Fruit fly (Drosophila melanogaster) whole organism, pupa: ENCODE data around the gene Prosalpha4T1.

ENCODE experiments used
- CG10348 ChIP-seq: fragments of 200-800 bp; sonication (Bioruptor generic); IDR thresholded peaks from 2 replicates; pipeline ENCODE4 v1.3.6; 2022; ENCODE audit warnings: missing biosample characterization, missing genetic modification characterization
- CG12605 ChIP-seq: fragments of 200-800 bp; sonication (Bioruptor generic); IDR thresholded peaks from 2 replicates; pipeline ENCODE4 v1.3.6; 2022; ENCODE audit warnings: missing biosample characterization, missing genetic modification characterization
- CG13204 ChIP-seq: fragments of 200-800 bp; sonication (Bioruptor generic); optimal IDR thresholded peaks from 2 replicates; lab custom pipeline; 2018; ENCODE audit warnings: missing biosample characterization, mild to moderate bottlenecking, missing genetic modification characterization, moderate library complexity
- CG14655 ChIP-seq: fragments of 200-800 bp; sonication (Bioruptor generic); optimal IDR thresholded peaks from 3 replicates; lab custom pipeline; 2017; ENCODE audit warnings: mild to moderate bottlenecking, missing biosample characterization, missing genetic modification reagents, missing genetic modification characterization
- CG15710 ChIP-seq: fragments of 200-800 bp; sonication (Bioruptor generic); optimal IDR thresholded peaks from 2 replicates; lab custom pipeline; 2018; ENCODE audit warnings: missing biosample characterization, mild to moderate bottlenecking, missing genetic modification characterization, moderate library complexity
- CG17806 ChIP-seq: fragments of 200-800 bp; sonication (Bioruptor generic); optimal IDR thresholded peaks from 2 replicates; lab custom pipeline; 2018; ENCODE audit warnings: missing biosample characterization, mild to moderate bottlenecking, missing genetic modification characterization, moderate library complexity
- CG32121 ChIP-seq: fragments of 200-800 bp; sonication (Bioruptor generic); IDR thresholded peaks from 2 replicates; pipeline ENCODE4 v1.3.6; 2022; ENCODE audit warnings: missing biosample characterization, missing genetic modification characterization
- CG34367 ChIP-seq: fragments of 200-800 bp; sonication (Bioruptor generic); optimal IDR thresholded peaks from 2 replicates; lab custom pipeline; 2018; ENCODE audit warnings: missing biosample characterization, mild to moderate bottlenecking, missing genetic modification characterization
- CG4496 ChIP-seq: fragments of 200-800 bp; sonication (Bioruptor generic); IDR thresholded peaks from 3 replicates; pipeline ENCODE4 v1.3.6; 2022; ENCODE audit warnings: missing biosample characterization, missing genetic modification characterization
- CG8159 ChIP-seq: fragments of 200-800 bp; sonication (Bioruptor generic); optimal IDR thresholded peaks from 3 replicates; lab custom pipeline; 2018; ENCODE audit warnings: missing biosample characterization, mild to moderate bottlenecking, missing genetic modification characterization, moderate library complexity
- CG8301 ChIP-seq: fragments of 200-800 bp; sonication (Bioruptor generic); optimal IDR thresholded peaks from 2 replicates; lab custom pipeline; 2018; ENCODE audit warnings: missing biosample characterization, mild to moderate bottlenecking, missing genetic modification characterization
- CG9948 ChIP-seq: fragments of 200-800 bp; sonication (Bioruptor generic); optimal IDR thresholded peaks from 2 replicates; lab custom pipeline; 2018; ENCODE audit warnings: missing biosample characterization, mild to moderate bottlenecking, missing genetic modification characterization, moderate library complexity
- D1 ChIP-seq: fragments of 200-800 bp; sonication (Bioruptor generic); optimal IDR thresholded peaks from 2 replicates; lab custom pipeline; 2018; ENCODE audit warnings: missing biosample characterization, mild to moderate bottlenecking, missing genetic modification characterization, moderate library complexity
- EcR ChIP-seq: fragments of 200-800 bp; sonication (Bioruptor generic); optimal IDR thresholded peaks from 3 replicates; lab custom pipeline; 2019; ENCODE audit warnings: missing biosample characterization, missing genetic modification characterization, mild to moderate bottlenecking, moderate library complexity, missing genetic modification reagents
- Ets98B ChIP-seq: fragments of 200-800 bp; sonication (Bioruptor generic); IDR thresholded peaks from 2 replicates; pipeline ENCODE4 v1.3.6; 2022; ENCODE audit warnings: missing biosample characterization, missing genetic modification characterization
- Pif1A ChIP-seq: fragments of 200-800 bp; sonication (Bioruptor generic); optimal IDR thresholded peaks from 3 replicates; lab custom pipeline; 2016; ENCODE audit warnings: missing biosample characterization, missing genetic modification characterization
- Pif1B ChIP-seq: fragments of 200-800 bp; sonication (Bioruptor generic); optimal IDR thresholded peaks from 3 replicates; lab custom pipeline; 2016; ENCODE audit warnings: missing biosample characterization, missing genetic modification characterization
- Snoo ChIP-seq: fragments of 200-800 bp; sonication (Bioruptor generic); optimal IDR thresholded peaks from 3 replicates; lab custom pipeline; 2017; ENCODE audit warnings: missing biosample characterization, mild to moderate bottlenecking, missing genetic modification characterization, inconsistent platforms
- fd96Ca ChIP-seq: fragments of 200-800 bp; sonication (Bioruptor generic); IDR thresholded peaks from 3 replicates; pipeline ENCODE4 v1.3.6; 2022; ENCODE audit warnings: missing biosample characterization, missing genetic modification characterization
- gl ChIP-seq: fragments of 200-800 bp; sonication (Bioruptor generic); optimal IDR thresholded peaks from 2 replicates; lab custom pipeline; 2018; ENCODE audit warnings: missing biosample characterization, mild to moderate bottlenecking, missing genetic modification characterization
- rn ChIP-seq: fragments of 200-800 bp; sonication (Bioruptor generic); IDR thresholded peaks from 2 replicates; pipeline ENCODE4 v1.3.6; 2022; ENCODE audit warnings: missing biosample characterization, missing genetic modification characterization

Prosalpha4T1 gene

DNA sequence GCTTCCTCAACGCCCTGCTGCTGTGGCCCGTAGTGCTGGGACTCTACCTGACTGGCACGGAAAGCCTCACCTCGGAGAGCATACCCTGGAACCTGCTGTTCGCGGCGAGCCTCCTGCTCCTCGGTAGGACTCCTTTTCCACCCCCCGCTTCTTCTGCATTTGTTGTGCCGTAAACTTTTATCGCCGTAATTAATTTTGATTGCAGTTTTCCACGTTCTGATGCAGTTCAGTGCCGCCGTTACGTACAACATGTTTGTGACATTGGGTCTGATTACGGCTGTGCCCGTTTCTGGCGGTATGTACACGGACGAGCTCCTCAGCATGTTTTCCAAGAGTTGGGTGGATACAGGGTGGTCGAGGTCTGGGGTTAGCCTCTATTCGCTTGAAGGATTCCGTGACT is 662 bp upstream of the Prosalpha4T1 start:
- TF ChIP-seq CG15710 (no peak), Pif1B (GFP tag; lab: Kevin White, UChicago) (no peak), CG4496 (no peak), D1 (tag; lab: Kevin White, UChicago) (no peak), CG32121 (GFP tag; lab: Robert Waterston, UW) (no peak), EcR (no peak), CG13204 (no peak), CG14655 (GFP tag; lab: Kevin White, UChicago) (no peak), Snoo (tag; lab: Kevin White, UChicago) (no peak), CG8301 (tag; lab: Kevin White, UChicago) (no peak), Ets98B (GFP tag; lab: Robert Waterston, UW) (no peak)
- TF ChIP-seq, all 21 proteins: peak for 0

DNA sequence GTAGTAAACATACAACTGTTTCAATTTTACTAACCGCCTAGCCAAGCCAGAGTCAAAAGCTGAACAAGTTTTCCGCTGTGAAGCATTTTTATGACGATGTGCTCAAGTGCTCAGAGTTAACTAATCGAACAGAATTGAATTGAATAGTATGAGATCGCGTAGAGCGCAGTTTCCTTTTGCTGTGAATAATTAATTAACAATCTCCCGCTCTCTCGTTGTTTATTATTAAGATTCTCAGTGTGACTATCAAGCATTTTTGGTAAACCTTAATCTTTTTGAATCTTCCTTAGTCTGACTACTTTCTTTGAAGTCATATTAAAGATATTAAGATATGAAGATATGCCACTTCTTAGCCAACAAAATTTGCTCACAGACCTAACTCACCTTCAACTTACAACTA is 3.6 kb downstream of the Prosalpha4T1 start, which contains the start of gene CG31200:
TSS of gene CG31200 (minus strand) at position 101 of the 400 bp plus-strand sequence.
- TF ChIP-seq CG32121 (GFP tag; lab: Robert Waterston, UW) (no peak), Ets98B (GFP tag; lab: Robert Waterston, UW) (no peak), CG13204 (no peak), CG4496 (no peak), gl (tag; lab: Kevin White, UChicago) (no peak), CG15710 (no peak), fd96Ca (no peak), Snoo (tag; lab: Kevin White, UChicago) (no peak), EcR (no peak), CG14655 (GFP tag; lab: Kevin White, UChicago) (no peak), CG9948 (no peak), CG8301 (tag; lab: Kevin White, UChicago) (no peak), CG8159 (no peak), Pif1B (GFP tag; lab: Kevin White, UChicago) (no peak), CG34367 (tag; lab: Kevin White, UChicago) (no peak), CG17806 (tag; lab: Kevin White, UChicago) (no peak), Pif1A (no peak)

DNA sequence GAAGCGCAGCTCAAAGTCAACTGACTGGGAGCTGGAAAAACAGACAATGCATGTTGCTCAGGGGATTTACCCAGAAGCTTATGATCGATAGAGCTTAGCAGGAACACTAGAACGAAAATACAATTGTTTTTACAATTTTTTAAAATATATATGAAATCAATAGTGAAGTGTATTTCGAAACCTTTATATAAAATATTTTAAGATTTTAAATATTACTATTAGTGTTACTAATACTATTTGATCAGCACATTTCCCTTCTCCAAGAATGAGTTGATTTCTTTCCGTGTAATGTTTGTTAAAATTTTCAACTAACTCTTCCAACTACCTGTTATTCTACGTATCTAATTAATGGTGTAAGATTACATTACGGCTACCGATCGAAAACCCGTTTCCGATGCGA is 5.1 kb downstream of the Prosalpha4T1 start, which contains the start of gene CG31199:
TSS of gene CG31199 (minus strand) at position 101 of the 400 bp plus-strand sequence.
- TF ChIP-seq CG10348 (GFP tag; lab: Robert Waterston, UW) (no peak), CG17806 (tag; lab: Kevin White, UChicago) (no peak), CG34367 (tag; lab: Kevin White, UChicago) (no peak), gl (tag; lab: Kevin White, UChicago) (no peak), CG14655 (GFP tag; lab: Kevin White, UChicago) (no peak), CG8159 (no peak), Pif1A (no peak), CG32121 (GFP tag; lab: Robert Waterston, UW) (no peak), CG4496 (no peak), Snoo (tag; lab: Kevin White, UChicago) (no peak), D1 (tag; lab: Kevin White, UChicago) (no peak), CG13204 (no peak), Pif1B (GFP tag; lab: Kevin White, UChicago) (no peak), fd96Ca (no peak), rn (no peak), CG12605 (no peak), CG8301 (tag; lab: Kevin White, UChicago) (no peak), EcR (no peak)

DNA sequence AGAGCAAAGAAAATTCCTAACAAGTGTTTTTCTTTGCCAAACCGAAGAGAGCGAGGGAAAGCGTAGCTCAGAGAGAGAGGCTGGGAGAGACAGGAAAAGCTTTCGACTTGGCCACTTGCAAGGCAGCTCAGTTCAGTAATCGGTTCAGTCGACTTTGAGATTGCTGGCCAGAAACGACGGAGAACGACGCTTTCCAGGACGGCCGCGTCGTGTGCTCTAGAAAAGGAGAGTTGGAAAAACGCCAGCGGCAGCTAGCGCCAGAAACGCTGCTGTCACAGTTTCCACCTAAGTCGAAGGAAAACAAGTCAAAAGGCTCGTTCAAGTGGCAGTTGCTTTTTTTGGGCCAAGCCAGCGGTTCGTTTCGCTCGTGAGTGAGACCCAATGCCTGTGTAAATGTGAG is 8.9 kb downstream of the Prosalpha4T1 start, which contains the start of gene CG42322:
TSS of gene CG42322 (plus strand) at position 138 of the 400 bp plus-strand sequence.
- TF ChIP-seq gl (tag; lab: Kevin White, UChicago) (no peak), CG12605 (peak; percentile 34; the same call in 1 of the 2 replicates)

DNA sequence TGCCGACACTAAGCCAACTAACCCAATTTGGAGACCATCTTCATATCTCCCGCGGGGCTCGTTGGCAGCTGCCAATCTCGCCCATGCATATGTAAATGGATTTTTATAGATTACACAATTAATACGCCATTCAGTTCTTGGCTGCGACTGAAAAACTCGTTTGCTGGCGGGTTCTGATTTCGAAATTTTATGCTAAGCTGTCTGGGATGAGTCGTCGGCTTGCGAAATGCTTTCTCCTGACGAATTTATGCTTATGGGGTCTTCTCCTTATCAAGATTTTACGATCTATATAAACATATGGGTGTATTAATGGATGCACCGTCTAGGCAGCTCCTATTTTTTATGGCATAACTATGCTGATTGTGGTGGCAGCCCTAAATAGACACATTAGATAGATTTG is 9.9 kb downstream of the Prosalpha4T1 start, which contains the start of gene CG17267:
TSS of gene CG17267 (minus strand) at position 101 of the 400 bp plus-strand sequence.
- TF ChIP-seq CG8159 (no peak), CG4496 (no peak), CG15710 (no peak)

- no peak for TF ChIP-seq Ets98B (GFP tag; lab: Robert Waterston, UW)
- no peak for TF ChIP-seq CG9948
- no peak for TF ChIP-seq rn
- TF ChIP-seq CG4496, result peak; percentile 49; the same call in 2 of the 3 replicates
- TF ChIP-seq CG14655 (GFP tag; lab: Kevin White, UChicago), result no peak
- TF ChIP-seq gl (tag; lab: Kevin White, UChicago), result no peak
- no peak for TF ChIP-seq CG8159
Observed at dm6 chr3R:20735405-20735804, 13.5 kb downstream of the Prosalpha4T1 start, which contains the start of gene Cdk2. Gene Cdk2, plus strand, starts transcription at chr3R:20735623.

- no peak for TF ChIP-seq EcR
- no peak for TF ChIP-seq CG34367 (tag; lab: Kevin White, UChicago)
- TF ChIP-seq CG10348 (GFP tag; lab: Robert Waterston, UW), result no peak
- no peak for TF ChIP-seq CG4496
- TF ChIP-seq CG17806 (tag; lab: Kevin White, UChicago), result no peak
- no peak for TF ChIP-seq CG15710
- TF ChIP-seq Ets98B (GFP tag; lab: Robert Waterston, UW), result no peak
- no peak for TF ChIP-seq gl (tag; lab: Kevin White, UChicago)
- TF ChIP-seq CG9948, result no peak
- TF ChIP-seq CG32121 (GFP tag; lab: Robert Waterston, UW), result no peak
- TF ChIP-seq CG12605, result no peak
- TF ChIP-seq CG8159, result no peak
- no peak for TF ChIP-seq rn
- TF ChIP-seq CG13204, result no peak
- TF ChIP-seq Pif1A, result no peak
- no peak for TF ChIP-seq Pif1B (GFP tag; lab: Kevin White, UChicago)
- no peak for TF ChIP-seq CG8301 (tag; lab: Kevin White, UChicago)
- no peak for TF ChIP-seq Snoo (tag; lab: Kevin White, UChicago)
- TF ChIP-seq CG14655 (GFP tag; lab: Kevin White, UChicago), result no peak
- TF ChIP-seq, all 21 proteins: peak for 0
Observed at dm6 chr3R:20731331-20731730, 17.5 kb downstream of the Prosalpha4T1 start, which contains the start of gene CG31205. Gene CG31205, plus strand, starts transcription at chr3R:20731631.
